Fruit fly (Drosophila melanogaster) whole organism, embryonic: ENCODE data around the gene CG14410.

Source experiments
- Asciz ChIP-seq: fragments of 200-800 bp; sonication (Bioruptor generic); optimal IDR thresholded peaks from 2 replicates; lab custom pipeline; 2017; ENCODE audit warnings: missing biosample characterization, mild to moderate bottlenecking, missing genetic modification characterization, missing genetic modification reagents
- CG10209 ChIP-seq: fragments of 200-800 bp; sonication (Bioruptor generic); optimal IDR thresholded peaks from 3 replicates; lab custom pipeline; 2017; ENCODE audit warnings: missing biosample characterization, mild to moderate bottlenecking, missing genetic modification characterization, missing genetic modification reagents
- CG11696 ChIP-seq: fragments of 200-800 bp; sonication (Bioruptor generic); IDR thresholded peaks from 2 replicates; pipeline ENCODE4 v1.3.6; 2022; ENCODE audit warnings: missing biosample characterization, missing genetic modification characterization
- CG13296 ChIP-seq: fragments of 200-800 bp; sonication (Bioruptor generic); optimal IDR thresholded peaks from 3 replicates; lab custom pipeline; 2018; ENCODE audit warnings: missing biosample characterization, mild to moderate bottlenecking, missing genetic modification characterization
- CG15269 ChIP-seq: fragments of 200-800 bp; sonication (Bioruptor generic); optimal IDR thresholded peaks from 2 replicates; lab custom pipeline; 2018; ENCODE audit warnings: missing biosample characterization, mild to moderate bottlenecking, missing genetic modification characterization, moderate library complexity
- CG15514 ChIP-seq: fragments of 200-800 bp; sonication (Bioruptor generic); optimal IDR thresholded peaks from 3 replicates; lab custom pipeline; 2017; ENCODE audit warnings: missing biosample characterization, missing genetic modification characterization, mild to moderate bottlenecking, moderate library complexity, missing genetic modification reagents
- CG16779 ChIP-seq: fragments of 200-800 bp; sonication (Bioruptor generic); IDR thresholded peaks from 2 replicates; pipeline ENCODE4 v1.3.6; 2022; ENCODE audit warnings: missing biosample characterization, missing genetic modification characterization
- CG1792 ChIP-seq: fragments of 200-800 bp; sonication (Bioruptor generic); optimal IDR thresholded peaks from 2 replicates; lab custom pipeline; 2016; ENCODE audit warnings: missing biosample characterization, missing genetic modification characterization
- CG2120 ChIP-seq: fragments of 200-800 bp; sonication (Bioruptor generic); optimal IDR thresholded peaks from 3 replicates; lab custom pipeline; 2016; ENCODE audit warnings: missing biosample characterization, missing genetic modification characterization
- CG31388 ChIP-seq: fragments of 200-800 bp; sonication (Bioruptor generic); optimal IDR thresholded peaks from 2 replicates; lab custom pipeline; 2016; ENCODE audit warnings: missing biosample characterization, missing genetic modification characterization
- CG31441 ChIP-seq: fragments of 200-800 bp; sonication (Bioruptor generic); IDR thresholded peaks from 2 replicates; pipeline ENCODE4 v1.3.6; 2022; ENCODE audit warnings: missing biosample characterization, missing genetic modification characterization
- CG34224 ChIP-seq: fragments of 200-800 bp; sonication (Bioruptor generic); IDR thresholded peaks from 3 replicates; pipeline ENCODE4 v1.3.6; 2022; ENCODE audit warnings: missing biosample characterization, missing genetic modification characterization; ENCODE audit not compliant: partially characterized antibody
- CG4282 ChIP-seq: fragments of 200-800 bp; sonication (Bioruptor generic); optimal IDR thresholded peaks from 2 replicates; lab custom pipeline; 2016; ENCODE audit warnings: missing biosample characterization, missing genetic modification characterization
- CG4820 ChIP-seq: fragments of 200-800 bp; sonication (Bioruptor generic); optimal IDR thresholded peaks from 3 replicates; lab custom pipeline; 2016; ENCODE audit warnings: missing biosample characterization, missing genetic modification characterization
- CG4854 ChIP-seq: fragments of 200-800 bp; sonication (Bioruptor generic); optimal IDR thresholded peaks from 2 replicates; lab custom pipeline; 2016; ENCODE audit warnings: missing biosample characterization, missing genetic modification characterization, inconsistent platforms
- CG6272 ChIP-seq: fragments of 200-800 bp; sonication (Bioruptor generic); IDR thresholded peaks from 2 replicates; pipeline ENCODE4 v1.3.6; 2022; ENCODE audit warnings: missing biosample characterization, missing genetic modification characterization
- CG6689 ChIP-seq: fragments of 200-800 bp; sonication (Bioruptor generic); IDR thresholded peaks from 2 replicates; pipeline ENCODE4 v1.3.6; 2022; ENCODE audit warnings: missing biosample characterization, missing genetic modification characterization
- CG7839 ChIP-seq: fragments of 200-800 bp; sonication (Bioruptor generic); optimal IDR thresholded peaks from 3 replicates; lab custom pipeline; 2018; ENCODE audit warnings: missing biosample characterization, mild to moderate bottlenecking, missing genetic modification characterization, moderate library complexity
- CG8281 ChIP-seq: fragments of 200-800 bp; sonication (Bioruptor generic); optimal IDR thresholded peaks from 2 replicates; lab custom pipeline; 2018; ENCODE audit warnings: missing biosample characterization, mild to moderate bottlenecking, missing genetic modification characterization, moderate library complexity
- CTCF ChIP-seq: fragments of 200-800 bp; sonication (Bioruptor generic); optimal IDR thresholded peaks from 2 replicates; lab custom pipeline; 2017; ENCODE audit warnings: missing biosample characterization, mild to moderate bottlenecking, missing genetic modification characterization, moderate library complexity
- CoRest ChIP-seq: fragments of 200-800 bp; sonication (Bioruptor generic); optimal IDR thresholded peaks from 3 replicates; lab custom pipeline; 2018; ENCODE audit warnings: missing biosample characterization, mild to moderate bottlenecking, missing genetic modification characterization, moderate library complexity
- Dp ChIP-seq: fragments of 200-800 bp; sonication (Bioruptor generic); optimal IDR thresholded peaks from 2 replicates; lab custom pipeline; 2018; ENCODE audit warnings: missing biosample characterization, mild to moderate bottlenecking, missing genetic modification characterization, moderate library complexity
- Drgx ChIP-seq: fragments of 200-800 bp; sonication (Bioruptor generic); IDR thresholded peaks from 2 replicates; pipeline ENCODE4 v1.3.6; 2022; ENCODE audit warnings: missing biosample characterization, missing genetic modification characterization
- Fer1 ChIP-seq: fragments of 200-800 bp; sonication (Bioruptor generic); optimal IDR thresholded peaks from 2 replicates; lab custom pipeline; 2017; ENCODE audit warnings: missing biosample characterization, mild to moderate bottlenecking, missing genetic modification characterization
- HHEX ChIP-seq: fragments of 200-800 bp; sonication (Bioruptor generic); optimal IDR thresholded peaks from 3 replicates; lab custom pipeline; 2017; ENCODE audit warnings: missing biosample characterization, mild to moderate bottlenecking, missing genetic modification characterization, missing genetic modification reagents
- Lpt ChIP-seq: fragments of >200 bp; optimal IDR thresholded peaks from 2 replicates; lab custom pipeline; 2018; ENCODE audit warnings: missing biosample characterization, missing genetic modification characterization
- Meics ChIP-seq: fragments of 200-800 bp; sonication (Bioruptor generic); optimal IDR thresholded peaks from 2 replicates; lab custom pipeline; 2017; ENCODE audit warnings: missing biosample characterization, mild to moderate bottlenecking, missing genetic modification characterization
- Nf-YB ChIP-seq: fragments of 200-800 bp; sonication (Bioruptor generic); optimal IDR thresholded peaks from 3 replicates; lab custom pipeline; 2019; ENCODE audit warnings: missing biosample characterization, mild to moderate bottlenecking, missing genetic modification characterization, moderate library complexity
- Opbp ChIP-seq: fragments of 200-800 bp; sonication (Bioruptor generic); IDR thresholded peaks from 3 replicates; pipeline ENCODE4 v1.3.6; 2022; ENCODE audit warnings: missing biosample characterization, missing genetic modification characterization; ENCODE audit not compliant: partially characterized antibody
- Sox100B ChIP-seq: fragments of 200-800 bp; sonication (Bioruptor generic); optimal IDR thresholded peaks from 3 replicates; lab custom pipeline; 2018; ENCODE audit warnings: missing biosample characterization, mild to moderate bottlenecking, missing genetic modification characterization
- Sry-δ ChIP-seq: fragments of 200-800 bp; sonication (Bioruptor generic); optimal IDR thresholded peaks from 2 replicates; lab custom pipeline; 2016; ENCODE audit warnings: missing biosample characterization, missing genetic modification characterization
- az2 ChIP-seq: fragments of 200-800 bp; sonication (Bioruptor generic); optimal IDR thresholded peaks from 3 replicates; lab custom pipeline; 2016; ENCODE audit warnings: missing biosample characterization, missing genetic modification characterization
- bcd ChIP-seq: fragments of 200-800 bp; sonication (Bioruptor generic); optimal IDR thresholded peaks from 2 replicates; lab custom pipeline; 2017; ENCODE audit warnings: missing biosample characterization, mild to moderate bottlenecking, missing genetic modification characterization
- cato ChIP-seq: fragments of 200-800 bp; sonication (Bioruptor generic); optimal IDR thresholded peaks from 2 replicates; lab custom pipeline; 2016; ENCODE audit warnings: missing biosample characterization, missing genetic modification characterization, borderline replicate concordance
- corto ChIP-seq: fragments of 200-800 bp; sonication (Bioruptor generic); optimal IDR thresholded peaks from 2 replicates; lab custom pipeline; 2016; ENCODE audit warnings: missing biosample characterization, mild to moderate bottlenecking, missing genetic modification characterization, moderate library complexity
- dmrt99B ChIP-seq: fragments of 200-800 bp; sonication (Bioruptor generic); optimal IDR thresholded peaks from 2 replicates; lab custom pipeline; 2018; ENCODE audit warnings: missing biosample characterization, mild to moderate bottlenecking, missing genetic modification characterization, moderate library complexity
- dysf ChIP-seq: fragments of 200-800 bp; sonication (Bioruptor generic); IDR thresholded peaks from 3 replicates; pipeline ENCODE4 v1.3.6; 2022; ENCODE audit warnings: missing biosample characterization, missing genetic modification characterization
- gsb-n ChIP-seq: fragments of 200-800 bp; sonication (Bioruptor generic); optimal IDR thresholded peaks from 3 replicates; lab custom pipeline; 2018; ENCODE audit warnings: missing biosample characterization, mild to moderate bottlenecking, missing genetic modification characterization
- ken ChIP-seq: fragments of 200-800 bp; sonication (Bioruptor generic); IDR thresholded peaks from 3 replicates; pipeline ENCODE4 v1.3.6; 2022; ENCODE audit warnings: missing biosample characterization, missing genetic modification characterization
- mld ChIP-seq: fragments of 200-800 bp; sonication (Bioruptor generic); IDR thresholded peaks from 3 replicates; pipeline ENCODE4 v1.3.6; 2022; ENCODE audit warnings: missing biosample characterization, missing genetic modification characterization; ENCODE audit not compliant: partially characterized antibody
- p53 ChIP-seq: fragments of 200-800 bp; sonication (Bioruptor generic); optimal IDR thresholded peaks from 2 replicates; lab custom pipeline; 2016; ENCODE audit warnings: missing biosample characterization, missing genetic modification characterization
- prd ChIP-seq, 3 experiments: fragments of >200 bp in 2 of 3; fragments of 200-800 bp in 1 of 3; sonication (Bioruptor generic) in 1 of 3; optimal IDR thresholded peaks in 2 of 3; IDR thresholded peaks in 1 of 3; 2 replicates in 2 of 3; 3 replicates in 1 of 3; pipeline versions ENCODE4 v1.3.6 to Lab custom; 2017 to 2022; ENCODE audit warnings: missing biosample characterization in 1 of 3, missing genetic modification characterization in 1 of 3
- row ChIP-seq: fragments of 200-800 bp; sonication (Bioruptor generic); IDR thresholded peaks from 3 replicates; pipeline ENCODE4 v1.3.6; 2022; ENCODE audit warnings: missing biosample characterization, missing genetic modification characterization
- schlank ChIP-seq: fragments of 200-800 bp; sonication (Bioruptor generic); optimal IDR thresholded peaks from 2 replicates; lab custom pipeline; 2018; ENCODE audit warnings: missing biosample characterization, mild to moderate bottlenecking, missing genetic modification characterization
- sens ChIP-seq: fragments of 200-800 bp; sonication (Bioruptor generic); peaks from one replicate; lab custom pipeline; 2016; ENCODE audit warnings: missing biosample characterization, missing genetic modification characterization
- sima ChIP-seq: fragments of 200-800 bp; sonication (Bioruptor generic); optimal IDR thresholded peaks from 2 replicates; lab custom pipeline; 2016; ENCODE audit warnings: missing biosample characterization, missing genetic modification characterization
- slou ChIP-seq: fragments of 200-800 bp; sonication (Bioruptor generic); optimal IDR thresholded peaks from 3 replicates; lab custom pipeline; 2016; ENCODE audit warnings: missing biosample characterization, missing genetic modification characterization
- slp2 ChIP-seq: fragments of 200-800 bp; sonication (Bioruptor generic); optimal IDR thresholded peaks from 2 replicates; lab custom pipeline; 2016; ENCODE audit warnings: missing biosample characterization, missing genetic modification characterization
- tna ChIP-seq: fragments of 200-800 bp; sonication (Bioruptor generic); IDR thresholded peaks from 2 replicates; pipeline ENCODE4 v1.3.6; 2022; ENCODE audit warnings: missing biosample characterization, missing genetic modification characterization; ENCODE audit not compliant: partially characterized antibody
- trh ChIP-seq: fragments of 200-800 bp; sonication (Bioruptor generic); optimal IDR thresholded peaks from 2 replicates; lab custom pipeline; 2016; ENCODE audit warnings: missing biosample characterization, missing genetic modification characterization
- wdn ChIP-seq: fragments of 200-800 bp; sonication (Bioruptor generic); IDR thresholded peaks from 2 replicates; pipeline ENCODE4 v1.3.6; 2022; ENCODE audit warnings: missing biosample characterization, missing genetic modification characterization

The CG14410 gene

dm6 chrX:14840417-14840872, 3.9 kb downstream of the CG14410 start (continued):
- TF ChIP-seq cato (GFP tag; lab: Kevin White, UChicago) (no peak), dysf (GFP tag; lab: Robert Waterston, UW) (peak; percentile 56; the same call in 2 of the 3 replicates), slp2 (no peak), p53 (no peak), CG2120 (GFP tag; lab: Kevin White, UChicago) (peak; percentile 0), dmrt99B (tag; lab: Kevin White, UChicago) (peak; percentile 56), prd (optimal IDR thresholded peaks at IDR 0.05; lab: Kevin White, UChicago) (no peak), prd (GFP tag; IDR thresholded peaks at IDR 0.05; lab: Robert Waterston, UW) (no peak), trh (GFP tag; lab: Kevin White, UChicago) (no peak), Meics (GFP tag; lab: Kevin White, UChicago) (peak; percentile 62), CG34224 (GFP tag; lab: Robert Waterston, UW) (no peak), CG16779 (no peak), ken (GFP tag; lab: Robert Waterston, UW) (no peak), CG31388 (no peak), Fer1 (no peak), CG10209 (GFP tag; lab: Kevin White, UChicago) (peak; percentile 46), Lpt (GFP tag; lab: Kevin White, UChicago) (no peak), CG8281 (no peak), CTCF (GFP tag; lab: Kevin White, UChicago) (no peak), CG4854 (GFP tag; lab: Kevin White, UChicago) (no peak), CG11696 (GFP tag; lab: Robert Waterston, UW) (0 out of 2 replicates have a peak, but pooled peaks have one; percentile 19), Nf-YB (GFP tag; lab: Kevin White, UChicago) (peak; percentile 3), az2 (GFP tag; lab: Kevin White, UChicago) (peak; percentile 38), schlank (tag; lab: Kevin White, UChicago) (no peak), slou (GFP tag; lab: Kevin White, UChicago) (no peak), wdn (no peak), bcd (GFP tag; lab: Kevin White, UChicago) (peak; percentile 15), tna (GFP tag; lab: Robert Waterston, UW) (no peak), CG4282 (no peak), CG6689 (GFP tag; lab: Robert Waterston, UW) (peak; percentile 46), Opbp (no peak), CG31441 (GFP tag; lab: Robert Waterston, UW) (peak; percentile 64), CG4820 (GFP tag; lab: Kevin White, UChicago) (no peak), sima (no peak), CG15514 (no peak), CoRest (peak; percentile 67), Drgx (peak; percentile 28; the same call in 1 of the 2 replicates), mld (no peak), Sry-δ (GFP tag; lab: Kevin White, UChicago) (no peak), HHEX (GFP tag; lab: Kevin White, UChicago) (no peak), row (GFP tag; lab: Robert Waterston, UW) (peak; percentile 58), Asciz (GFP tag; lab: Kevin White, UChicago) (peak; percentile 33), Dp (GFP tag; lab: Kevin White, UChicago) (no peak), Sox100B (GFP tag; lab: Kevin White, UChicago) (peak; percentile 39), corto (GFP tag; lab: Kevin White, UChicago) (no peak), CG7839 (tag; lab: Kevin White, UChicago) (peak; percentile 74), CG13296 (peak; percentile 21), CG15269 (tag; lab: Kevin White, UChicago) (peak; percentile 72), sens (GFP tag; lab: Kevin White, UChicago) (no peak), CG6272 (GFP tag; lab: Robert Waterston, UW) (no peak), CG1792 (no peak), gsb-n (tag; lab: Kevin White, UChicago) (peak; percentile 70)
